Fruit fly (Drosophila melanogaster) Kc167 (cell line): ENCODE results near the gene CG9609.

Experiments
- Myc ChIP-seq: fragments of >200 bp; optimal IDR thresholded peaks from 2 replicates; lab custom pipeline; 2017; ENCODE audit warnings: missing external identifiers
- Sin3A ChIP-seq: fragments of >200 bp; optimal IDR thresholded peaks from 2 replicates; lab custom pipeline; 2018; ENCODE audit warnings: missing external identifiers
- h ChIP-seq: fragments of >200 bp; optimal IDR thresholded peaks from 3 replicates; lab custom pipeline; 2018; ENCODE audit warnings: missing external identifiers
- insv ChIP-seq: fragments of >200 bp; optimal IDR thresholded peaks from 3 replicates; lab custom pipeline; 2018; ENCODE audit warnings: missing external identifiers
- psq ChIP-seq: fragments of >200 bp; optimal IDR thresholded peaks from 2 replicates; lab custom pipeline; 2017; ENCODE audit warnings: missing external identifiers
- ttk ChIP-seq: sonication (Bioruptor generic); optimal IDR thresholded peaks from 2 replicates; lab custom pipeline; 2017; ENCODE audit warnings: missing external identifiers

DNA sequence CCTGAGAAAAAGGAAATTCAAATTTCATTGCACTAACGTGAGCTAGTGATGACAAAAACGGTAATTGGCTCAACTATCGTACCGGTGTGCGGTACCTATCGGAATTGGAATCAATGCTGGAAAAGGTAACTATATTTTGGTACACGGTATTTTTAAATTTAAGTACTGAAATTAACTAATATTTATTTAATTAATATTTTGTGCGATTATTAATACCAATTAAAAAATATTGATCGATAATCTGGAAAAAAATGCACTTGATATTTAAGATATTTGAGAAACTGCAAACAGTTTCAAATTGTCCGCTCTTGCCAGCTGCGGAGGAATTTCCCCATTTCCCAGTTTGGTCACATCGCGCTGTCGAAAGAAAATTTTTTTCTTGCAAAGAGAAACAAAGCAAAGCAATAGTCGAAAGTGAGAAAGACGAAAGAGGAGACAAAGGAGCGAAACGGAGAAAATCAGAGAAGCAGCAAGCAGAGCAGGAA is 650 bp upstream of the CG9609 start:
- TF ChIP-seq psq (lab: Kevin White, UChicago) (no peak), h (lab: Kevin White, UChicago) (no peak), Sin3A (lab: Kevin White, UChicago) (no peak), insv (lab: Kevin White, UChicago) (no peak), ttk (lab: Kevin White, UChicago) (no peak), Myc (no peak)
